Worm (Caenorhabditis elegans): Measurements from ENCODE around the gene psr-1.

psr-1 gene

DNA sequence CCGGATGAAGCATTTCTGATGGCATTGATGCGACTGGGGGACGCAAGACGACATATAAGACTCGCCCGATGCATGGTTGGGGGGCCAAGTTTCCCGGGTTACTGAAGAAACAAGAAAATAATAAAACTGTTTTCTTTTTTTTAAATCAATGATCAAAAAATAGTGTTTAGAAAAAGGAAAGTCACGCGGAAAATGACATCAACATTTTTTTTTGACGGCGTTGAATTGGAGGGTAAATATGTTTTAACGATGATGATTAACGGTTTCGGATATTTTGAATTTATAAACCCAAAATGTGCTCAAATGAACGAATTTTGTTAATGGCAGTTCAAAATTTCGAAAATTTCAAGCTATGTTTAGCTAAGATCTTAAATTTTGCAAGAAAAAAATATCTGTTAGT is 50.8 kb downstream of the psr-1 start, which contains the start of gene ogdh-1:
ogdh-1 (minus strand) TSS at position 101 of the 400 bp plus-strand sequence.
- no peak for TF ChIP-seq ceh-90 (tag; optimal IDR thresholded peaks at IDR 0.05)
- TF ChIP-seq mef-2 (tag; optimal IDR thresholded peaks at IDR 0.05) = no peak
- TF ChIP-seq ces-1 (GFP tag; optimal IDR thresholded peaks at IDR 0.05) = no peak
- no peak for TF ChIP-seq nhr-85 (tag)
- TF ChIP-seq tlp-1 (tag; optimal IDR thresholded peaks at IDR 0.05) = no peak
- no peak for TF ChIP-seq ceh-63 (GFP tag; optimal IDR thresholded peaks at IDR 0.05)
- TF ChIP-seq nhr-84 (tag; optimal IDR thresholded peaks at IDR 0.05) = no peak
- no peak for TF ChIP-seq fkh-10 (GFP tag; optimal IDR thresholded peaks at IDR 0.05)

DNA sequence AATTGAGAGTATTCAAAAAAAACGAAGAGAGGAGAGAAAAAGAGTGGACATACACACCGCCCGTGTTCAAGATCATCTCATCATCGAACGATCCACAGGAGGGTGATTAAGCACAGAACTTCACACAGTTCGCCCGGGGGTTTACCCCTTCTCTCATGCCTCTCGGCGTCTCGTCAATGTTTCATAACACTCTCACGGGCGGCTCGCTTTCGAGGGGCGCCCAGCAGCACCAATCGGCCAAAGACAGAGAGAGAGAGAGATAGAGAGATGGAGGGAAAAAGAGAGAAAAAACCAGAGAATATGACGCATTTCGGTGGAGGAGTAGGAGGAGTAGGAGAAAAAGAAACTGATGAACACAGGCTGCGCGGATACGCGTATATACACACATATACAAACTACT is 52.1 kb downstream of the psr-1 start:
- TF ChIP-seq fkh-4 (tag; optimal IDR thresholded peaks at IDR 0.05; ENCODE audit: borderline replicate concordance) = no peak
- no peak for TF ChIP-seq nhr-85 (tag)
- no peak for TF ChIP-seq hlh-17 (GFP tag; optimal IDR thresholded peaks at IDR 0.05; ENCODE audit: borderline replicate concordance)
- peak; percentile 48 for TF ChIP-seq xbp-1 (tag; optimal IDR thresholded peaks at IDR 0.05)
- TF ChIP-seq tlp-1 (tag; optimal IDR thresholded peaks at IDR 0.05) = no peak
- TF ChIP-seq fkh-10 (GFP tag; optimal IDR thresholded peaks at IDR 0.05) = no peak
- TF ChIP-seq nhr-19 (GFP tag; conservative IDR thresholded peaks at IDR 0.05) = peak; percentile 54
- TF ChIP-seq nhr-77 (tag; optimal IDR thresholded peaks at IDR 0.05) = peak; percentile 57
- TF ChIP-seq elt-2 (tag; optimal IDR thresholded peaks at IDR 0.05) = peak; percentile 3
- peak; percentile 76 for TF ChIP-seq nhr-20 (tag; optimal IDR thresholded peaks at IDR 0.05)
- TF ChIP-seq lin-13 (GFP tag; optimal IDR thresholded peaks at IDR 0.05) = no peak
- TF ChIP-seq aha-1 (tag; optimal IDR thresholded peaks at IDR 0.05) = no peak
- TF ChIP-seq vab-15 (tag; optimal IDR thresholded peaks at IDR 0.05) = no peak
- no peak for TF ChIP-seq ceh-8 (GFP tag; optimal IDR thresholded peaks at IDR 0.05)
- peak; percentile 41 for TF ChIP-seq C16A3.4 (tag; optimal IDR thresholded peaks at IDR 0.05)
- TF ChIP-seq ceh-82 (tag; optimal IDR thresholded peaks at IDR 0.05) = peak; percentile 33 to 54 (median 37)
- no peak for TF ChIP-seq unc-86 (tag; optimal IDR thresholded peaks at IDR 0.05)
- TF ChIP-seq fos-1 (tag; optimal IDR thresholded peaks at IDR 0.05) = peak; percentile 24
- TF ChIP-seq efl-1 (optimal IDR thresholded peaks at IDR 0.05) = peak; percentile 47 to 59
- peak in 1 of 2 experiments; percentile 37 for TF ChIP-seq efl-1 (GFP tag; optimal IDR thresholded peaks at IDR 0.05 in 1 of 2)
- TF ChIP-seq jun-1 (tag; optimal IDR thresholded peaks at IDR 0.05) = peak; percentile 28
- TF ChIP-seq lin-39 (tag; optimal IDR thresholded peaks at IDR 0.05) = no peak
- peak; percentile 12 for TF ChIP-seq zip-4 (GFP tag; optimal IDR thresholded peaks at IDR 0.05)
- TF ChIP-seq ceh-88 (GFP tag; IDR thresholded peaks at IDR 0.05) = no peak
- TF ChIP-seq alr-1 (tag; optimal IDR thresholded peaks at IDR 0.05; ENCODE audit: borderline replicate concordance) = no peak
- TF ChIP-seq nhr-71 (tag; optimal IDR thresholded peaks at IDR 0.05) = peak; percentile 75
- TF ChIP-seq snu-23 (GFP tag; optimal IDR thresholded peaks at IDR 0.05) = peak; percentile 75
- TF ChIP-seq pqm-1 (tag; optimal IDR thresholded peaks at IDR 0.05) = no peak
- TF ChIP-seq Y116A8C.19 (tag; optimal IDR thresholded peaks at IDR 0.05; ENCODE audit: borderline replicate concordance) = no peak
- no peak for TF ChIP-seq elt-3 (tag; optimal IDR thresholded peaks at IDR 0.05)
- TF ChIP-seq C34B4.2 (tag; optimal IDR thresholded peaks at IDR 0.05) = no peak
- TF ChIP-seq hlh-4 (tag; optimal IDR thresholded peaks at IDR 0.05) = no peak
- TF ChIP-seq dsc-1 (tag; optimal IDR thresholded peaks at IDR 0.05) = peak; percentile 21
- no peak for TF ChIP-seq grh-1 (GFP tag; IDR thresholded peaks at IDR 0.05)
- TF ChIP-seq nhr-28 (tag; optimal IDR thresholded peaks at IDR 0.05) = no peak
- peak; percentile 64 for TF ChIP-seq nhr-47 (tag; optimal IDR thresholded peaks at IDR 0.05)
- TF ChIP-seq nhr-237 (tag; optimal IDR thresholded peaks at IDR 0.05) = peak; percentile 29
- TF ChIP-seq ztf-4 (tag; optimal IDR thresholded peaks at IDR 0.05) = no peak
- peak; percentile 43 for TF ChIP-seq F16B12.6 (tag; optimal IDR thresholded peaks at IDR 0.05)
- no peak for TF ChIP-seq ceh-63 (GFP tag; optimal IDR thresholded peaks at IDR 0.05)
- no peak for TF ChIP-seq nhr-76 (tag; optimal IDR thresholded peaks at IDR 0.05)
- TF ChIP-seq C04F5.9 (tag; optimal IDR thresholded peaks at IDR 0.05) = no peak
- TF ChIP-seq hpl-2 (GFP tag; optimal IDR thresholded peaks at IDR 0.05) = no peak
- no peak for TF ChIP-seq unc-98 (GFP tag; IDR thresholded peaks at IDR 0.05)
- no peak for TF ChIP-seq nhr-11 (tag; optimal IDR thresholded peaks at IDR 0.05)
- peak; percentile 59 for TF ChIP-seq fkh-8 (tag; optimal IDR thresholded peaks at IDR 0.05)
- no peak for TF ChIP-seq irx-1 (tag; optimal IDR thresholded peaks at IDR 0.05)
- TF ChIP-seq blmp-1 (tag; optimal IDR thresholded peaks at IDR 0.05) = no peak
